Fruit fly (Drosophila melanogaster) S2 (cell line): Measurements from ENCODE around the gene Atg12.

Experiments used
- CG8478 ChIP-seq: fragments of >200 bp; optimal IDR thresholded peaks from 2 replicates; lab custom pipeline; 2018
- CTCF ChIP-seq, 2 experiments: fragments of >200 bp; optimal IDR thresholded peaks; 2 replicates each; lab custom pipeline; 2018

DNA sequence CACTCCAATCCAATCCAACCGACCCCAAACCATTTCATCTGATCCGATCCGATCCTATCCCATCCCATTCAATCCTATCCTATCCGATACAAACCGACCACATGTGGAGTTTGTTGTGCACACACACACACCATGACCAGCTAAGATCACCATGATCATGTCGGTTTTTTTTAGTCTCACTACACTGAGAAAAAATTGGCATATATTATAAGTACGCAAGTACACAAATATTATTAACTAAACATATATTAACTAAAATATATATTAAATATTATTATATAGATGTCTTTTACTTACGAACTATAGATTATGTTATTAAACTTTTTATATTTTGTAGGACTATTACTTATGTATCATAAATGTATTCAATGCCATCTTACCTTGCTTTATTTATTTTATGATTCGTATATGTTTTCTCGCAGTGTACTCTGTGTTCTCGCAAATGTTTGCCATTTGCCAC lies 34.8 kb upstream of the Atg12 start:
- no peak for TF ChIP-seq CTCF (optimal IDR thresholded peaks at IDR 0.05; lab: Kevin White, UChicago)
- TF ChIP-seq CG8478 (lab: Kevin White, UChicago): no peak
